Fruit fly (Drosophila melanogaster) whole organism, embryonic: ENCODE results near the gene CG15347.
A peak's percentile ranks its signal among the peaks of the same experiment; 100 is the strongest.

Experiments
- Antp ChIP-seq: fragments of 200-800 bp; sonication (Bioruptor generic); optimal IDR thresholded peaks from 3 replicates; lab custom pipeline; 2016; ENCODE audit warnings: missing biosample characterization, missing genetic modification characterization
- B-H2 ChIP-seq: fragments of 200-800 bp; sonication (Bioruptor generic); optimal IDR thresholded peaks from 2 replicates; lab custom pipeline; 2018; ENCODE audit warnings: missing biosample characterization, mild to moderate bottlenecking, missing genetic modification characterization
- Blimp-1 ChIP-seq: fragments of 200-800 bp; sonication (Bioruptor generic); optimal IDR thresholded peaks from 3 replicates; lab custom pipeline; 2018; ENCODE audit warnings: missing biosample characterization, missing genetic modification characterization, mild to moderate bottlenecking, moderate library complexity, missing genetic modification reagents
- CG12155 ChIP-seq: fragments of 200-800 bp; sonication (Bioruptor generic); optimal IDR thresholded peaks from 3 replicates; lab custom pipeline; 2016; ENCODE audit warnings: missing biosample characterization, missing genetic modification characterization
- CG13296 ChIP-seq: fragments of 200-800 bp; sonication (Bioruptor generic); optimal IDR thresholded peaks from 3 replicates; lab custom pipeline; 2018; ENCODE audit warnings: missing biosample characterization, mild to moderate bottlenecking, missing genetic modification characterization
- CG15479 ChIP-seq: fragments of 200-800 bp; sonication (Bioruptor generic); optimal IDR thresholded peaks from 3 replicates; lab custom pipeline; 2019; ENCODE audit warnings: missing biosample characterization, mild to moderate bottlenecking, missing genetic modification characterization, moderate library complexity
- CG18476 ChIP-seq: fragments of 200-800 bp; sonication (Bioruptor generic); optimal IDR thresholded peaks from 2 replicates; lab custom pipeline; 2016; ENCODE audit warnings: missing biosample characterization, mild to moderate bottlenecking, missing genetic modification characterization
- CG18764 ChIP-seq: fragments of 200-800 bp; sonication (Bioruptor generic); optimal IDR thresholded peaks from 3 replicates; lab custom pipeline; 2016; ENCODE audit warnings: missing biosample characterization, missing genetic modification characterization
- CG2129 ChIP-seq: fragments of 200-800 bp; sonication (Bioruptor generic); IDR thresholded peaks from 2 replicates; pipeline ENCODE4 v1.3.6; 2022; ENCODE audit warnings: missing biosample characterization, missing genetic modification characterization; ENCODE audit not compliant: partially characterized antibody
- CG4282 ChIP-seq: fragments of 200-800 bp; sonication (Bioruptor generic); optimal IDR thresholded peaks from 2 replicates; lab custom pipeline; 2016; ENCODE audit warnings: missing biosample characterization, missing genetic modification characterization
- CG5953 ChIP-seq: fragments of 200-800 bp; sonication (Bioruptor generic); IDR thresholded peaks from 2 replicates; pipeline ENCODE4 v1.3.6; 2022; ENCODE audit warnings: missing biosample characterization, missing genetic modification characterization
- CG6683 ChIP-seq: fragments of 200-800 bp; sonication (Bioruptor generic); optimal IDR thresholded peaks from 2 replicates; lab custom pipeline; 2017; ENCODE audit warnings: missing biosample characterization, mild to moderate bottlenecking, missing genetic modification characterization, missing genetic modification reagents
- CG6813 ChIP-seq: fragments of 200-800 bp; sonication (Bioruptor generic); optimal IDR thresholded peaks from 2 replicates; lab custom pipeline; 2017; ENCODE audit warnings: missing biosample characterization, missing genetic modification characterization, mild to moderate bottlenecking, moderate library complexity, missing genetic modification reagents
- CG7357 ChIP-seq: fragments of 200-800 bp; sonication (Bioruptor generic); IDR thresholded peaks from 3 replicates; pipeline ENCODE4 v1.3.6; 2022; ENCODE audit warnings: missing biosample characterization, missing genetic modification characterization
- CG7839 ChIP-seq: fragments of 200-800 bp; sonication (Bioruptor generic); optimal IDR thresholded peaks from 3 replicates; lab custom pipeline; 2018; ENCODE audit warnings: missing biosample characterization, mild to moderate bottlenecking, missing genetic modification characterization, moderate library complexity
- CG7928 ChIP-seq: fragments of 200-800 bp; sonication (Bioruptor generic); optimal IDR thresholded peaks from 2 replicates; lab custom pipeline; 2017; ENCODE audit warnings: missing biosample characterization, mild to moderate bottlenecking, missing genetic modification characterization
- CG8089 ChIP-seq: fragments of 200-800 bp; sonication (Bioruptor generic); optimal IDR thresholded peaks from 3 replicates; lab custom pipeline; 2016; ENCODE audit warnings: missing biosample characterization, missing genetic modification characterization
- CG8290 ChIP-seq, 3 experiments: fragments of 200-800 bp; sonication (Bioruptor generic); optimal IDR thresholded peaks; 2 replicates each; lab custom pipeline; 2016 to 2019; ENCODE audit warnings: missing biosample characterization in 3 of 3, missing genetic modification characterization in 3 of 3, mild to moderate bottlenecking in 2 of 3, moderate library complexity in 1 of 3
- CG8359 ChIP-seq: fragments of 200-800 bp; sonication (Bioruptor generic); optimal IDR thresholded peaks from 2 replicates; lab custom pipeline; 2017; ENCODE audit warnings: missing biosample characterization, mild to moderate bottlenecking, missing genetic modification characterization, borderline replicate concordance
- D ChIP-seq, 2 experiments: fragments of 200-800 bp in 1 of 2; fragments of >200 bp in 1 of 2; sonication (Bioruptor generic) in 1 of 2; optimal IDR thresholded peaks; 2 replicates in 1 of 2; 3 replicates in 1 of 2; lab custom pipeline; 2017; ENCODE audit warnings: mild to moderate bottlenecking in 1 of 2, missing biosample characterization in 1 of 2, missing genetic modification characterization in 1 of 2, missing genetic modification reagents in 1 of 2
- Dad ChIP-seq: fragments of 200-800 bp; sonication (Bioruptor generic); optimal IDR thresholded peaks from 3 replicates; lab custom pipeline; 2016; ENCODE audit warnings: missing biosample characterization, missing genetic modification characterization
- Dip2 ChIP-seq: fragments of 200-800 bp; sonication (Bioruptor generic); IDR thresholded peaks from 2 replicates; pipeline ENCODE4 v1.3.6; 2022; ENCODE audit warnings: missing biosample characterization, missing genetic modification characterization
- HLHmδ ChIP-seq: fragments of 200-800 bp; sonication (Bioruptor generic); optimal IDR thresholded peaks from 2 replicates; lab custom pipeline; 2018; ENCODE audit warnings: missing biosample characterization, mild to moderate bottlenecking, missing genetic modification characterization, moderate library complexity
- Lpt ChIP-seq: fragments of >200 bp; optimal IDR thresholded peaks from 2 replicates; lab custom pipeline; 2018; ENCODE audit warnings: missing biosample characterization, missing genetic modification characterization
- MTF-1 ChIP-seq: fragments of 200-800 bp; sonication (Bioruptor generic); optimal IDR thresholded peaks from 2 replicates; lab custom pipeline; 2018; ENCODE audit warnings: missing biosample characterization, mild to moderate bottlenecking, missing genetic modification characterization, borderline replicate concordance
- Neu2 ChIP-seq: fragments of 200-800 bp; sonication (Bioruptor generic); optimal IDR thresholded peaks from 3 replicates; lab custom pipeline; 2016; ENCODE audit warnings: missing biosample characterization, missing genetic modification characterization, borderline replicate concordance
- Pdp1 ChIP-seq, 2 experiments: fragments of 200-800 bp; sonication (Bioruptor generic); optimal IDR thresholded peaks; 3 replicates each; lab custom pipeline; 2016; ENCODE audit warnings: missing biosample characterization in 2 of 2, missing genetic modification characterization in 2 of 2, mild to moderate bottlenecking in 1 of 2, moderate library complexity in 1 of 2
- Spps ChIP-seq: fragments of 200-800 bp; sonication (Bioruptor generic); optimal IDR thresholded peaks from 2 replicates; lab custom pipeline; 2018; ENCODE audit warnings: missing biosample characterization, mild to moderate bottlenecking, missing genetic modification characterization
- abd-A ChIP-seq: fragments of 200-800 bp; sonication (Bioruptor generic); optimal IDR thresholded peaks from 3 replicates; lab custom pipeline; 2019; ENCODE audit warnings: missing biosample characterization, mild to moderate bottlenecking, missing genetic modification characterization, moderate library complexity
- ase ChIP-seq: fragments of 200-800 bp; sonication (Bioruptor generic); IDR thresholded peaks from 3 replicates; pipeline ENCODE4 v1.3.6; 2022; ENCODE audit warnings: missing biosample characterization, missing genetic modification characterization
- bcd ChIP-seq: fragments of 200-800 bp; sonication (Bioruptor generic); optimal IDR thresholded peaks from 2 replicates; lab custom pipeline; 2017; ENCODE audit warnings: missing biosample characterization, mild to moderate bottlenecking, missing genetic modification characterization
- cg ChIP-seq: fragments of 200-800 bp; sonication (Bioruptor generic); optimal IDR thresholded peaks from 3 replicates; lab custom pipeline; 2019; ENCODE audit warnings: missing biosample characterization, mild to moderate bottlenecking, missing genetic modification characterization, moderate library complexity
- chm ChIP-seq: fragments of 200-800 bp; sonication (Bioruptor generic); IDR thresholded peaks from 2 replicates; pipeline ENCODE4 v1.3.6; 2022; ENCODE audit warnings: missing biosample characterization, missing genetic modification characterization
- crc ChIP-seq: fragments of 200-800 bp; sonication (Bioruptor generic); optimal IDR thresholded peaks from 2 replicates; lab custom pipeline; 2016; ENCODE audit warnings: missing biosample characterization, missing genetic modification characterization
- disco-r ChIP-seq: fragments of 200-800 bp; sonication (Bioruptor generic); optimal IDR thresholded peaks from 2 replicates; lab custom pipeline; 2016; ENCODE audit warnings: missing biosample characterization, missing genetic modification characterization
- dysf ChIP-seq: fragments of 200-800 bp; sonication (Bioruptor generic); IDR thresholded peaks from 3 replicates; pipeline ENCODE4 v1.3.6; 2022; ENCODE audit warnings: missing biosample characterization, missing genetic modification characterization
- gcm2 ChIP-seq: fragments of 200-800 bp; sonication (Bioruptor generic); optimal IDR thresholded peaks from 2 replicates; lab custom pipeline; 2016; ENCODE audit warnings: missing biosample characterization, missing genetic modification characterization
- gt ChIP-seq: fragments of 200-800 bp; sonication (Bioruptor generic); IDR thresholded peaks from 2 replicates; pipeline ENCODE4 v1.3.6; 2022; ENCODE audit warnings: missing biosample characterization, missing genetic modification characterization
- kah ChIP-seq: fragments of 200-800 bp; sonication (Bioruptor generic); optimal IDR thresholded peaks from 2 replicates; lab custom pipeline; 2018; ENCODE audit warnings: missing biosample characterization, mild to moderate bottlenecking, missing genetic modification characterization
- lbe ChIP-seq: fragments of 200-800 bp; sonication (Bioruptor generic); optimal IDR thresholded peaks from 2 replicates; lab custom pipeline; 2016; ENCODE audit warnings: missing biosample characterization, mild to moderate bottlenecking, missing genetic modification characterization
- luna ChIP-seq: fragments of 200-800 bp; sonication (Bioruptor generic); optimal IDR thresholded peaks from 2 replicates; lab custom pipeline; 2016; ENCODE audit warnings: missing biosample characterization, missing genetic modification characterization
- onecut ChIP-seq: fragments of 200-800 bp; sonication (Bioruptor generic); IDR thresholded peaks from 2 replicates; pipeline ENCODE4 v1.3.6; 2022; ENCODE audit warnings: missing biosample characterization, missing genetic modification characterization
- prd ChIP-seq, 3 experiments: fragments of >200 bp in 2 of 3; fragments of 200-800 bp in 1 of 3; sonication (Bioruptor generic) in 1 of 3; optimal IDR thresholded peaks in 2 of 3; IDR thresholded peaks in 1 of 3; 2 replicates in 2 of 3; 3 replicates in 1 of 3; pipeline versions ENCODE4 v1.3.6 to Lab custom; 2017 to 2022; ENCODE audit warnings: missing biosample characterization in 1 of 3, missing genetic modification characterization in 1 of 3
- sisA ChIP-seq: fragments of 200-800 bp; sonication (Bioruptor generic); IDR thresholded peaks from 2 replicates; pipeline ENCODE4 v1.3.6; 2022; ENCODE audit warnings: missing biosample characterization, missing genetic modification characterization
- sug ChIP-seq: fragments of 200-800 bp; optimal IDR thresholded peaks from 2 replicates; lab custom pipeline; 2019; ENCODE audit warnings: missing biosample characterization, mild to moderate bottlenecking, missing genetic modification characterization, moderate library complexity
- yki ChIP-seq: fragments of >200 bp; optimal IDR thresholded peaks from 3 replicates; lab custom pipeline; 2018
- zen2 ChIP-seq: fragments of 200-800 bp; sonication (Bioruptor generic); IDR thresholded peaks from 3 replicates; pipeline ENCODE4 v1.3.6; 2022; ENCODE audit warnings: missing biosample characterization, missing genetic modification characterization; ENCODE audit not compliant: partially characterized antibody

CG15347 gene

dm6 chrX:8410349-8411240 lies 50.1 kb downstream of the CG15347 start (continued):
- TF ChIP-seq gt (GFP tag; lab: Robert Waterston, UW) (no peak), B-H2 (peak; percentile 2), CG5953 (no peak), bcd (no peak), Pdp1 (GFP tag; optimal IDR thresholded peaks at IDR 0.05; lab: Kevin White, UChicago) (no peak), Dad (GFP tag; lab: Kevin White, UChicago) (no peak), gcm2 (no peak), prd (optimal IDR thresholded peaks at IDR 0.05; lab: Kevin White, UChicago) (no peak), prd (GFP tag; IDR thresholded peaks at IDR 0.05; lab: Robert Waterston, UW) (no peak), sug (tag; lab: Kevin White, UChicago) (no peak), MTF-1 (no peak), CG7928 (no peak), Antp (GFP tag; lab: Kevin White, UChicago) (no peak), abd-A (tag; lab: Kevin White, UChicago) (no peak), CG8089 (GFP tag; lab: Kevin White, UChicago) (no peak), luna (GFP tag; lab: Kevin White, UChicago) (no peak), dysf (GFP tag; lab: Robert Waterston, UW) (peak; percentile 39; the same call in 1 of the 3 replicates), CG13296 (GFP tag; lab: Kevin White, UChicago) (no peak), CG12155 (GFP tag; lab: Kevin White, UChicago) (no peak), Neu2 (no peak), D (optimal IDR thresholded peaks at IDR 0.05; lab: Kevin White, UChicago) (no peak), D (GFP tag; optimal IDR thresholded peaks at IDR 0.05; lab: Kevin White, UChicago) (no peak), CG4282 (GFP tag; lab: Kevin White, UChicago) (no peak), HLHmδ (GFP tag; lab: Kevin White, UChicago) (peak; percentile 37), lbe (GFP tag; lab: Kevin White, UChicago) (no peak), yki (peak; percentile 82), zen2 (GFP tag; lab: Robert Waterston, UW) (no peak), CG18764 (GFP tag; lab: Kevin White, UChicago) (no peak), CG2129 (no peak), Dip2 (GFP tag; lab: Robert Waterston, UW) (no peak), ase (GFP tag; lab: Robert Waterston, UW) (no peak), disco-r (GFP tag; lab: Kevin White, UChicago) (no peak), Blimp-1 (GFP tag; lab: Kevin White, UChicago) (peak; percentile 14), CG15479 (GFP tag; lab: Kevin White, UChicago) (no peak), CG6683 (GFP tag; lab: Kevin White, UChicago) (no peak), CG18476 (GFP tag; lab: Kevin White, UChicago) (no peak), crc (GFP tag; lab: Kevin White, UChicago) (no peak), CG7357 (no peak), CG7839 (tag; lab: Kevin White, UChicago) (no peak), cg (no peak), Lpt (no peak), CG8359 (GFP tag; lab: Kevin White, UChicago) (no peak), kah (GFP tag; lab: Kevin White, UChicago) (no peak), Spps (no peak), CG8290 (GFP tag; optimal IDR thresholded peaks at IDR 0.05; lab: Kevin White, UChicago) (no peak), CG8290 (tag; optimal IDR thresholded peaks at IDR 0.05; lab: Kevin White, UChicago) (peak in 1 of 2 experiments; percentile 7), sisA (GFP tag; lab: Robert Waterston, UW) (no peak), CG6813 (peak; percentile 33), chm (GFP tag; lab: Robert Waterston, UW) (peak; percentile 92), onecut (GFP tag; lab: Robert Waterston, UW) (peak; percentile 29)
